Worm (Caenorhabditis elegans) whole organism, L4/young adult: Measurements from ENCODE around the gene idpb-2.

Experiments
- W03F9.2 ChIP-seq: fragments of 150-350 bp; optimal IDR thresholded peaks from 2 replicates; lab custom pipeline; 2014; ENCODE audit warnings: missing biosample characterization, missing genetic modification characterization
- dao-5 ChIP-seq: sonication (generic microtip); optimal IDR thresholded peaks from 2 replicates; lab custom pipeline; 2016; ENCODE audit warnings: missing genotype, missing genetic modification characterization, moderate library complexity, missing compliant biosample characterization
- him-1 ChIP-seq: sonication (generic microtip); optimal IDR thresholded peaks from 2 replicates; lab custom pipeline; 2016; ENCODE audit warnings: missing genotype, missing genetic modification reagents, missing genetic modification characterization, missing compliant biosample characterization

- no peak for TF ChIP-seq W03F9.2 (tag; lab: Kevin White, UChicago)
- no peak for TF ChIP-seq him-1 (tag; lab: Kevin White, UChicago)
- TF ChIP-seq dao-5 (tag; lab: Kevin White, UChicago) = no peak
Observed at ce11 chrII:5049865-5050342, 19.5 kb downstream of the idpb-2 start, which contains the start of gene F33G12.6.
